Fruit fly (Drosophila melanogaster): ENCODE results near the gene CG11037.

DNA sequence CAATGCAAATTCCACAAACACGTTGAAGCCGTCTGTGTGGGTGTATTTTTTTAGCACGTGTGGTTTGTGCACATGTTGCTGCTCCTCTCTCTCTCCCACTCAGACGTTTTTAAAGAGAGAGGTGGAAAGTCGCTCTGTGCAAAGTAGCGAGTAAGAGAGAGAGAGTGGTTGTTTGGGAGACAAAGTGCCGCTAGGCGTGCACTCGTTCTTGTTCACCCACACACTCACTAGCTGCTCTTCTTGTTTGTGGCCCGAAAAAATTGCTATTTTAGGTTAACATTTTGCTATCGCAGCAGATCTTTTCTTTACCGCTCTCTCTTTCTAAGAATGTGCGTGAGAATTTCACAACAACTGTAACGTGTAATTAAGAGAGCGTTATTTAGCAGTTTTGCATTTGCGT is 47.7 kb upstream of the CG11037 start:
- TF ChIP-seq GATAd (GFP tag; optimal IDR thresholded peaks at IDR 0.05) (no peak), dmrt93B (GFP tag; optimal IDR thresholded peaks at IDR 0.05) (no peak)

Data from whole organism, wandering third instar larva.